Fruit fly (Drosophila melanogaster): ENCODE measurements around the gene CG42853.

Gene CG42853

dm6 chr3L:18086754-18087685, 34.8 kb downstream of the CG42853 start, which contains the start of gene CG34253:
TSS of gene CG34253 (minus strand) at chr3L:18087320.
- TF ChIP-seq CTCF (optimal IDR thresholded peaks at IDR 0.05) (no peak), CG8478 (optimal IDR thresholded peaks at IDR 0.05) (no peak)

dm6 chr3L:18083994-18084393, 37.8 kb downstream of the CG42853 start:
- no peak for TF ChIP-seq CTCF (optimal IDR thresholded peaks at IDR 0.05)
- no peak for TF ChIP-seq CG8478 (optimal IDR thresholded peaks at IDR 0.05)

dm6 chr3L:18083402-18083801, 38.4 kb downstream of the CG42853 start:
- TF ChIP-seq CTCF (optimal IDR thresholded peaks at IDR 0.05) = peak; percentile 69 to 86
- no peak for TF ChIP-seq CG8478 (optimal IDR thresholded peaks at IDR 0.05)

- TF ChIP-seq CTCF (optimal IDR thresholded peaks at IDR 0.05) (no peak), CG8478 (optimal IDR thresholded peaks at IDR 0.05) (no peak)
These were observed 39.8 kb downstream of the CG42853 start for dm6 chr3L:18081957-18082356.

dm6 chr3L:18081494-18081893, 40.3 kb downstream of the CG42853 start:
- no peak for TF ChIP-seq CTCF (optimal IDR thresholded peaks at IDR 0.05)
- no peak for TF ChIP-seq CG8478 (optimal IDR thresholded peaks at IDR 0.05)

- TF ChIP-seq CG8478 (optimal IDR thresholded peaks at IDR 0.05) (no peak), CTCF (optimal IDR thresholded peaks at IDR 0.05) (no peak)
These were observed 41.9 kb downstream of the CG42853 start for dm6 chr3L:18079610-18080497.

dm6 chr3L:18079123-18079522, 42.7 kb downstream of the CG42853 start:
- no peak for TF ChIP-seq CTCF (optimal IDR thresholded peaks at IDR 0.05)
- no peak for TF ChIP-seq CG8478 (optimal IDR thresholded peaks at IDR 0.05)

- TF ChIP-seq CG8478 (optimal IDR thresholded peaks at IDR 0.05) = no peak
- TF ChIP-seq CTCF (optimal IDR thresholded peaks at IDR 0.05) = no peak
These were observed 43.2 kb downstream of the CG42853 start for dm6 chr3L:18078614-18079013.

dm6 chr3L:18077649-18078417, 44.0 kb downstream of the CG42853 start:
- TF ChIP-seq CTCF (optimal IDR thresholded peaks at IDR 0.05) (no peak), CG8478 (optimal IDR thresholded peaks at IDR 0.05) (no peak)

- no peak for TF ChIP-seq CTCF (optimal IDR thresholded peaks at IDR 0.05)
- TF ChIP-seq CG8478 (optimal IDR thresholded peaks at IDR 0.05) = no peak
These were observed 45.1 kb downstream of the CG42853 start for dm6 chr3L:18076649-18077048.

dm6 chr3L:18075853-18076252, 45.9 kb downstream of the CG42853 start:
- TF ChIP-seq CG8478 (optimal IDR thresholded peaks at IDR 0.05) = no peak
- no peak for TF ChIP-seq CTCF (optimal IDR thresholded peaks at IDR 0.05)

dm6 chr3L:18074988-18075387, 46.8 kb downstream of the CG42853 start:
- TF ChIP-seq CG8478 (optimal IDR thresholded peaks at IDR 0.05) (no peak), CTCF (optimal IDR thresholded peaks at IDR 0.05) (no peak)

- TF ChIP-seq CTCF (optimal IDR thresholded peaks at IDR 0.05) (no peak), CG8478 (optimal IDR thresholded peaks at IDR 0.05) (no peak)
These were observed 48.1 kb downstream of the CG42853 start, which contains the start of gene CG44004 for dm6 chr3L:18073559-18074134. TSS of gene CG44004 (minus strand) at chr3L:18073863.

dm6 chr3L:18072023-18072422, 49.8 kb downstream of the CG42853 start, which contains the start of gene CG44005:
TSS of gene CG44005 (minus strand) at chr3L:18072123.
- TF ChIP-seq CTCF (optimal IDR thresholded peaks at IDR 0.05) (no peak), CG8478 (optimal IDR thresholded peaks at IDR 0.05) (no peak)

All from S2 (cell line).